Worm (Caenorhabditis elegans) whole organism, early embryonic: Measurements from ENCODE around the gene C44C10.11.

Experiments
- B0310.2 ChIP-seq: sonication (generic microtip); optimal IDR thresholded peaks from 2 replicates; lab custom pipeline; 2016; ENCODE audit warnings: mild to moderate bottlenecking, missing genetic modification characterization, missing compliant biosample characterization
- F13C5.2 ChIP-seq: sonication (generic microtip); optimal IDR thresholded peaks from 2 replicates; lab custom pipeline; 2017; ENCODE audit warnings: mild to moderate bottlenecking, missing genetic modification characterization, inconsistent platforms, missing compliant biosample characterization
- aly-1 ChIP-seq: sonication (generic microtip); optimal IDR thresholded peaks from 2 replicates; lab custom pipeline; 2016; ENCODE audit warnings: missing genetic modification characterization, missing compliant biosample characterization
- ama-1 ChIP-seq: fragments of 150-350 bp; optimal IDR thresholded peaks from 2 replicates; lab custom pipeline; 2014
- ceh-13 ChIP-seq: fragments of 200-800 bp; sonication (Bioruptor generic); optimal IDR thresholded peaks from 2 replicates; lab custom pipeline; 2018; ENCODE audit warnings: mild to moderate bottlenecking, missing genetic modification characterization, missing compliant biosample characterization
- ceh-36 ChIP-seq: sonication (generic microtip); optimal IDR thresholded peaks from 2 replicates; lab custom pipeline; 2016; ENCODE audit warnings: missing genetic modification characterization, inconsistent platforms, missing compliant biosample characterization
- ets-7 ChIP-seq: sonication (generic microtip); optimal IDR thresholded peaks from 2 replicates; lab custom pipeline; 2016; ENCODE audit warnings: missing genotype, missing genetic modification characterization, missing compliant biosample characterization
- flt-1 ChIP-seq: fragments of 200-800 bp; sonication (Bioruptor generic); IDR thresholded peaks from 2 replicates; pipeline ENCODE4 v1.3.6; 2022; ENCODE audit warnings: missing genetic modification characterization, missing compliant biosample characterization
- hmbx-1 ChIP-seq: sonication (generic microtip); optimal IDR thresholded peaks from 2 replicates; lab custom pipeline; 2016; ENCODE audit warnings: mild to moderate bottlenecking, missing genetic modification characterization, missing compliant biosample characterization
- hmg-4 ChIP-seq: fragments of 200-800 bp; sonication (Bioruptor generic); optimal IDR thresholded peaks from 2 replicates; lab custom pipeline; 2018; ENCODE audit warnings: mild to moderate bottlenecking, missing genetic modification characterization, missing compliant biosample characterization
- hnd-1 ChIP-seq: sonication (generic microtip); optimal IDR thresholded peaks from 2 replicates; lab custom pipeline; 2016; ENCODE audit warnings: missing genetic modification characterization, missing compliant biosample characterization
- pes-1 ChIP-seq: fragments of 200-800 bp; sonication (Bioruptor generic); IDR thresholded peaks from 2 replicates; pipeline ENCODE4 v1.3.6; 2022; ENCODE audit warnings: missing genetic modification reagents, missing genetic modification characterization, missing compliant biosample characterization
- scrt-1 ChIP-seq: fragments of 200-800 bp; sonication (Bioruptor generic); IDR thresholded peaks from 2 replicates; pipeline ENCODE4 v1.3.6; 2022; ENCODE audit warnings: missing genetic modification characterization, missing compliant biosample characterization
- sea-1 ChIP-seq: fragments of 200-800 bp; sonication (Bioruptor generic); conservative IDR thresholded peaks from 2 replicates; pipeline ENCODE4 v1.3.6; 2022; ENCODE audit warnings: missing genetic modification characterization, missing compliant biosample characterization
- tbx-11 ChIP-seq: fragments of 200-800 bp; sonication (Bioruptor generic); IDR thresholded peaks from 2 replicates; pipeline ENCODE4 v1.3.6; 2022; ENCODE audit warnings: missing genetic modification characterization, missing compliant biosample characterization
- tbx-37 ChIP-seq: fragments of 200-800 bp; sonication (Bioruptor generic); conservative IDR thresholded peaks from 2 replicates; pipeline ENCODE4 v1.3.6; 2022; ENCODE audit warnings: missing genetic modification reagents, missing genetic modification characterization, missing compliant biosample characterization
- tra-4 ChIP-seq: sonication (generic microtip); optimal IDR thresholded peaks from 2 replicates; lab custom pipeline; 2017; ENCODE audit warnings: missing genetic modification characterization, missing compliant biosample characterization

Gene C44C10.11

DNA sequence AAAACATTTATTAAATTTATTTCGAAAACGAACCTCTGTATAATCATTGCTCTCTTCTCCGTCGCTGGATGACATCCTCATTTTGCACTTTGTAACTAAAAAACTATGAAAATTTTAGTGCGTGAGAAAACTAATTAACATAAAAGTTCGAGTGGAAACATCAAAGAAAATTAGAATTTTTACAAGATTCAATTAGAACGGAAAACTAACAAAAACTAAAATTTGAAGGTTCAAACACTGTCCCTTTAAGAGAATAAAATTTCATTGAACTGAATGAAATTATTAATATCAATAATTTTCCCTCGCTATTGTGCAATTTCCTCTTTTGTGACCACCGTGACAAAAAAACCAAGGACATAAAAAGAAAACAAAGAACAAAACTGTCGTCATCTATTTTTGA lies 26.9 kb upstream of the C44C10.11 start, which contains the start of gene D1053.3:
TSS of gene D1053.3 (minus strand) at position 101 of the 400 bp plus-strand sequence.
- no peak for TF ChIP-seq ets-7 (tag; lab: Kevin White, UChicago)
- TF ChIP-seq ceh-36 = no peak
- TF ChIP-seq flt-1 (GFP tag; lab: Robert Waterston, UW) = no peak
- no peak for TF ChIP-seq ama-1 (lab: Kevin White, UChicago)
- no peak for TF ChIP-seq scrt-1 (GFP tag; lab: Robert Waterston, UW)
- no peak for TF ChIP-seq B0310.2 (tag; lab: Kevin White, UChicago)
- TF ChIP-seq pes-1 (GFP tag; lab: Robert Waterston, UW) = no peak
- TF ChIP-seq sea-1 (GFP tag; lab: Robert Waterston, UW) = no peak
- no peak for TF ChIP-seq hmg-4 (GFP tag; lab: Kevin White, UChicago)

DNA sequence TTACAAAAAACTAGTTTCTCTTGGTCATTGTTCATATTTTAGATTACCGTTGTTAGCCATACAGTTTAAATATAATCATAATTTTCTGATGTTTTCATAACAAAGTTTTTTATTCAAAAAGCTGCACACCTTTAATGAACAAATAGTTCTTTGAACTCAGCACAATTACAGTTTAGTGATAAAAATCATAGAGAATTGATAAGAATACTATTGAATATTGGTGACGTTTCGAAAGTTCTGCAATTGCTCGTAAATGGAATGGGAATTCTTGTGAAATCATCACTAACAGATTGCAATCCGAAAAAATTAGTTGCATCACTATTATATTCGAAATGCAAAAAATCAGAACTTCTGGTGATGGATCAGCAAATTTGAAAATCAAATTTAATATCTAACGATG lies 24.0 kb upstream of the C44C10.11 start:
- TF ChIP-seq ceh-13 (GFP tag; lab: Kevin White, UChicago) (no peak), ama-1 (lab: Kevin White, UChicago) (no peak), scrt-1 (GFP tag; lab: Robert Waterston, UW) (no peak), ceh-36 (no peak), hmbx-1 (tag; lab: Kevin White, UChicago) (no peak), tbx-37 (GFP tag; lab: Robert Waterston, UW) (no peak), pes-1 (GFP tag; lab: Robert Waterston, UW) (no peak), hnd-1 (tag; lab: Kevin White, UChicago) (no peak), sea-1 (GFP tag; lab: Robert Waterston, UW) (no peak), B0310.2 (tag; lab: Kevin White, UChicago) (no peak), flt-1 (GFP tag; lab: Robert Waterston, UW) (no peak)

DNA sequence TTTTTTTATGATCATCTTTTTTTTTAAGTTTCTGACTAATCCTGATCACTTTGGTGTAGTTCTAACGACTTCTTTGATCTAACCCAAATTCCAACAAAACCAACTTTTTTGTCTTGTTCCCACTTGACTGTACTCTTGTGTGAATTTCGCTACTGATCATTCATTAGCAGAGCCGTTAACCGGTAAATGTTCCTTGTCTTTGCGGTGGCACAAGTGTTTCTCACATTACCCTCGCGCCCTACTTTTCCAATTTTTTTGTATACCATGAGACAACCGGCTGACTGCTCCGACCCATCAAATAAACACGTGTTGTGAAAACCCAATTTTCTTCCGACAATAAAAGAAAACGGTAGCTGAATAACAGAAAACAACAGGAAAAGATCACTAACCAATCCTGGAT lies 22.6 kb upstream of the C44C10.11 start:
- TF ChIP-seq ama-1 (lab: Kevin White, UChicago) (no peak), sea-1 (GFP tag; lab: Robert Waterston, UW) (no peak), ets-7 (tag; lab: Kevin White, UChicago) (no peak), scrt-1 (GFP tag; lab: Robert Waterston, UW) (no peak), F13C5.2 (tag; lab: Kevin White, UChicago) (no peak), ceh-13 (GFP tag; lab: Kevin White, UChicago) (no peak), hnd-1 (tag; lab: Kevin White, UChicago) (no peak), hmg-4 (GFP tag; lab: Kevin White, UChicago) (no peak), B0310.2 (tag; lab: Kevin White, UChicago) (no peak), hmbx-1 (tag; lab: Kevin White, UChicago) (no peak), flt-1 (GFP tag; lab: Robert Waterston, UW) (no peak), tra-4 (tag; lab: Kevin White, UChicago) (no peak), tbx-37 (GFP tag; lab: Robert Waterston, UW) (no peak), pes-1 (GFP tag; lab: Robert Waterston, UW) (no peak), aly-1 (tag; lab: Kevin White, UChicago) (no peak), ceh-36 (no peak), tbx-11 (GFP tag; lab: Robert Waterston, UW) (no peak)

DNA sequence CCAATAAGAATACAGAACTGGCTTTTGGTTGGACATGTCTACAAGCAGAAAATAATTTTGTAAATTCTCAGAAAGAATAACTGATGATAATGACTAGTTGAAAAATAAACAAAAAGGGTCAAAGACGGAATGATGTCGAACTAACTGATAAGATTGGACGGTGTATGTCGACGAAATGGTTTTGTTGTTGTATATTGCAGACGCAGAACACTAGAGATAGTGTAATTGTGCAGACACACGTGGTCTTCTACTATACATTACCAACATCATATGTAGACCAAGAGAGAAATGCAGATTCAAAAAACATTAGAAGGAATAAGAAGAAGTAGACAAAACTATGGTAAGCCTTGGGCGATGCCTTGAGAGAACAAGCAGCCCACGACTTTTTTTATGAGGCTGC lies 17.6 kb upstream of the C44C10.11 start, which contains the start of the genes gst-42 and D1053.2:
TSS of gene gst-42 (minus strand) at position 176 of the 400 bp plus-strand sequence.
TSS of gene D1053.2 (plus strand) at position 391 of the 400 bp plus-strand sequence.
- TF ChIP-seq hmg-4 (GFP tag; lab: Kevin White, UChicago) (no peak), scrt-1 (GFP tag; lab: Robert Waterston, UW) (no peak), flt-1 (GFP tag; lab: Robert Waterston, UW) (no peak), B0310.2 (tag; lab: Kevin White, UChicago) (no peak), hnd-1 (tag; lab: Kevin White, UChicago) (no peak), ceh-36 (no peak), tra-4 (tag; lab: Kevin White, UChicago) (no peak), ceh-13 (GFP tag; lab: Kevin White, UChicago) (no peak), pes-1 (GFP tag; lab: Robert Waterston, UW) (no peak), hmbx-1 (tag; lab: Kevin White, UChicago) (no peak), tbx-37 (GFP tag; lab: Robert Waterston, UW) (no peak), aly-1 (tag; lab: Kevin White, UChicago) (no peak)

DNA sequence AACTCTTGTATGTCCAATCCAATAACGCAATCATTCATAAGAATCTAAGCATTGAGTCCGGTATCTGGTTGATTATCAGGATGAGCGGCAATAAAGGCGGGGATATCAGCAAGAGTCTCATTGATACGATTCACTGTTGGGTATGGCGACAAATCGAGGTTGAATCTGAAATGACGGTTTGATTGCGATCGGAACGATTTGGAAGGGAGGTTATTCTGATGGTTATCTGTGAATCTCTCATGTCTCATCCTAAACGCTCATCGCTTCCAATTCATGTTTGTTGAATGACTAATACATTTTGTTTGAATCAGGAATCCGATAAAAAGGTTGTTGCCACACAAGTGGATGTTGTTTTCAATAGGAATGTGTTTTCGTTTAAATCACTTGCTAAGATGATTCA lies 16.3 kb upstream of the C44C10.11 start:
- TF ChIP-seq sea-1 (GFP tag; lab: Robert Waterston, UW) = no peak
- no peak for TF ChIP-seq ets-7 (tag; lab: Kevin White, UChicago)

DNA sequence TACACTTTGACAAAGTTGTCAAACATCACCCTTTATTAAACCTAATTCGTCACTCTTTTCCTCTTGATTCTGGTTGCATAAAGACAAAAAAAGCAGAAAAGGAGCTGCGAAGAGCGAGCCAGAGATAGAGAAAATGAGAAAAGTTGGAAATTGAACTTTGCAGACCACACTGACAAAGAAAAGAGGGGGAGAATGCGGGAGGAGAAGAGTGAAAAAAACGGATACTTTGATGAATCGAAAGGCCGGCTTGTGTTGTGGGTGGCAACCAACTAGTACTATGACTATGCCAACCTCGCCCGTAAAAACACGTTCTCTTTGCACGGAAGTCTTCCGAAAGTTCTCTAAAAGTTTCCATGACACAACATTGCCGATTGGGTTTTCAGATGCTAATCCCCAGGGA lies 15.5 kb upstream of the C44C10.11 start:
- TF ChIP-seq scrt-1 (GFP tag; lab: Robert Waterston, UW) = no peak
- no peak for TF ChIP-seq ceh-13 (GFP tag; lab: Kevin White, UChicago)
- no peak for TF ChIP-seq aly-1 (tag; lab: Kevin White, UChicago)
- TF ChIP-seq hmbx-1 (tag; lab: Kevin White, UChicago) = no peak
- TF ChIP-seq F13C5.2 (tag; lab: Kevin White, UChicago) = no peak
- no peak for TF ChIP-seq tra-4 (tag; lab: Kevin White, UChicago)
- no peak for TF ChIP-seq B0310.2 (tag; lab: Kevin White, UChicago)
- no peak for TF ChIP-seq pes-1 (GFP tag; lab: Robert Waterston, UW)
- TF ChIP-seq ceh-36 = no peak
- no peak for TF ChIP-seq flt-1 (GFP tag; lab: Robert Waterston, UW)
- no peak for TF ChIP-seq tbx-37 (GFP tag; lab: Robert Waterston, UW)
- TF ChIP-seq sea-1 (GFP tag; lab: Robert Waterston, UW) = no peak
- TF ChIP-seq tbx-11 (GFP tag; lab: Robert Waterston, UW) = no peak
- TF ChIP-seq ets-7 (tag; lab: Kevin White, UChicago) = no peak
- TF ChIP-seq hnd-1 (tag; lab: Kevin White, UChicago) = no peak
- no peak for TF ChIP-seq hmg-4 (GFP tag; lab: Kevin White, UChicago)
- TF ChIP-seq ama-1 (lab: Kevin White, UChicago) = no peak

DNA sequence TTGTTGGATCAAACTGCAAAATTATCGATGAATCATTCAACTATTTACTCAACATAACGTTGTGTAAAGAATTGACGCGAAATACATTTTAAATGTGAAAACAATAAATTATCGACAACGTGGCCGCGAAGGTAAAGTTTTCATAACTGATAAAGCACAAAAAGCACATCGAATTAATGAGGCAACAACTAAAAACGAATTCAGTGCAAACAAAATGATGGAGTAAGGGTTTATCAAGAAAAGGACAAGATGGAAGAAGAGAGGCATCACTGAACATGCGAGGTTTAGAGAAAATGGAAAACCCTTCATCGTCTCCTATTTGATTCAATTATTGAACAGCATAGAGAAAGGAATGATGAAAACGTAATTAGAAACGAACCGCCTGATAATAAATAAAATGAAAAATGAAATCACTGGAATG lies 13.6 kb upstream of the C44C10.11 start, which contains the start of gene D1053.4:
TSS of gene D1053.4 (minus strand) at position 20 of the 421 bp plus-strand sequence.
- TF ChIP-seq sea-1 (GFP tag; lab: Robert Waterston, UW) (no peak), hmg-4 (GFP tag; lab: Kevin White, UChicago) (no peak), tbx-37 (GFP tag; lab: Robert Waterston, UW) (no peak), ceh-13 (GFP tag; lab: Kevin White, UChicago) (no peak), pes-1 (GFP tag; lab: Robert Waterston, UW) (no peak), aly-1 (tag; lab: Kevin White, UChicago) (no peak), F13C5.2 (tag; lab: Kevin White, UChicago) (no peak), ama-1 (lab: Kevin White, UChicago) (no peak), scrt-1 (GFP tag; lab: Robert Waterston, UW) (no peak), tbx-11 (GFP tag; lab: Robert Waterston, UW) (no peak), B0310.2 (tag; lab: Kevin White, UChicago) (no peak), hnd-1 (tag; lab: Kevin White, UChicago) (no peak), flt-1 (GFP tag; lab: Robert Waterston, UW) (no peak)
